Worm (Caenorhabditis elegans) whole organism, L3 larva: ENCODE measurements around the gene Y73B6BL.14.

ENCODE experiments used
- aly-2 ChIP-seq: fragments of 150-350 bp; optimal IDR thresholded peaks from 2 replicates; lab custom pipeline; 2014; ENCODE audit warnings: missing biosample characterization, missing genetic modification characterization
- snpc-4 ChIP-seq: fragments of 150-350 bp; optimal IDR thresholded peaks from 2 replicates; lab custom pipeline; 2014; ENCODE audit warnings: missing biosample characterization, missing genetic modification characterization
- unc-62 ChIP-seq: fragments of 150-350 bp; sonication (generic microtip); optimal IDR thresholded peaks from 4 replicates; lab custom pipeline; 2014; ENCODE audit warnings: missing biosample characterization, missing genetic modification reagents, missing genetic modification characterization

DNA sequence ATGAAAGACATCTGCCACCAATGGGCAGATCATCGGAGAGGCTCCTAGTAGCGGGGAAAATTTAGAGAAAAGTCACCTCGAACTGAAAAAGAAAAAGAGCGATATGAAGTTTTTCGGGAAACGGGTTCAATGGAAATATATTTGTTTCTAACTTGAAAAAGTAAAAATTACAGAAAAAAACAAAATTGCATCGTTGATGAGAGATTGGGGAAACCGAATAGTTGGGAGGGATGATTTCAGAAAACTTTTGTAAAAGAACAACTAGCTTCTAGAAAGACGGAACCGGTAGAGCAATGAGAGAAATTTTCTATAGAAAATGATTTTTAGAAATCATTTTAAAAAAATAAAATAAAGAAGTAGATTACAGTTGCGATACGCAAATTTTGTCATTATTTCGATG is 35.6 kb upstream of the Y73B6BL.14 start:
- TF ChIP-seq snpc-4 (tag; lab: Kevin White, UChicago) (no peak), unc-62 (no peak), aly-2 (no peak)
